Worm (Caenorhabditis elegans): ENCODE data around the gene unc-8.
A peak's percentile ranks its signal among the peaks of the same experiment; 100 is the strongest.

The unc-8 gene

ce11 chrIV:7233566-7234014, 36.6 kb downstream of the unc-8 start:
- no peak for TF ChIP-seq lin-13 (GFP tag; optimal IDR thresholded peaks at IDR 0.05)
- TF ChIP-seq alr-1 (tag; optimal IDR thresholded peaks at IDR 0.05; ENCODE audit: borderline replicate concordance), result no peak
- TF ChIP-seq C34B4.2 (tag; optimal IDR thresholded peaks at IDR 0.05), result no peak
- no peak for TF ChIP-seq nhr-11 (tag; optimal IDR thresholded peaks at IDR 0.05)
- no peak for TF ChIP-seq ceh-82 (tag; optimal IDR thresholded peaks at IDR 0.05)
- TF ChIP-seq ceh-88 (GFP tag; IDR thresholded peaks at IDR 0.05), result no peak
- TF ChIP-seq pqm-1 (tag; optimal IDR thresholded peaks at IDR 0.05), result no peak
- TF ChIP-seq fkh-8 (tag; optimal IDR thresholded peaks at IDR 0.05), result no peak
- TF ChIP-seq nhr-20 (tag; optimal IDR thresholded peaks at IDR 0.05), result peak; percentile 17
- peak; percentile 28 for TF ChIP-seq rnt-1 (tag; optimal IDR thresholded peaks at IDR 0.05)
- TF ChIP-seq elt-3 (tag; optimal IDR thresholded peaks at IDR 0.05), result peak in 2 of 6 experiments; percentile 3 to 7
- no peak for TF ChIP-seq aha-1 (tag; optimal IDR thresholded peaks at IDR 0.05)
- TF ChIP-seq xbp-1 (tag; optimal IDR thresholded peaks at IDR 0.05), result no peak
- TF ChIP-seq vab-15 (tag; optimal IDR thresholded peaks at IDR 0.05), result no peak
- TF ChIP-seq hpl-2 (GFP tag; optimal IDR thresholded peaks at IDR 0.05), result no peak
- no peak for TF ChIP-seq sup-37 (GFP tag; optimal IDR thresholded peaks at IDR 0.05)
- TF ChIP-seq nhr-28 (tag; optimal IDR thresholded peaks at IDR 0.05), result no peak
- TF ChIP-seq lin-35 (GFP tag; optimal IDR thresholded peaks at IDR 0.05), result no peak
- no peak for TF ChIP-seq nhr-12 (tag; optimal IDR thresholded peaks at IDR 0.05)
- TF ChIP-seq snpc-4 (tag; optimal IDR thresholded peaks at IDR 0.05), result no peak
- TF ChIP-seq lin-15B (tag; optimal IDR thresholded peaks at IDR 0.05), result no peak
- no peak for TF ChIP-seq unc-86 (tag; optimal IDR thresholded peaks at IDR 0.05)
- peak; percentile 32 for TF ChIP-seq nhr-71 (tag; optimal IDR thresholded peaks at IDR 0.05)
- no peak for TF ChIP-seq ama-1 (optimal IDR thresholded peaks at IDR 0.05)
- TF ChIP-seq swsn-7 (tag; optimal IDR thresholded peaks at IDR 0.05), result no peak
- TF ChIP-seq irx-1 (tag; optimal IDR thresholded peaks at IDR 0.05), result no peak
- TF ChIP-seq mdl-1 (tag; optimal IDR thresholded peaks at IDR 0.05), result no peak
- TF ChIP-seq fkh-4 (tag; optimal IDR thresholded peaks at IDR 0.05; ENCODE audit: borderline replicate concordance), result no peak
- no peak for TF ChIP-seq mef-2 (tag; optimal IDR thresholded peaks at IDR 0.05)
- TF ChIP-seq efl-1 (optimal IDR thresholded peaks at IDR 0.05), result no peak
- TF ChIP-seq efl-1 (GFP tag; optimal IDR thresholded peaks at IDR 0.05 in 1 of 2), result no peak
- TF ChIP-seq lir-3 (tag; optimal IDR thresholded peaks at IDR 0.05; ENCODE audit: poor library complexity), result no peak
- TF ChIP-seq unc-62 (GFP tag; optimal IDR thresholded peaks at IDR 0.05), result no peak
- TF ChIP-seq ces-1 (GFP tag; optimal IDR thresholded peaks at IDR 0.05), result no peak
- no peak for TF ChIP-seq aly-2 (tag; optimal IDR thresholded peaks at IDR 0.05)
- no peak for TF ChIP-seq dpl-1 (GFP tag; optimal IDR thresholded peaks at IDR 0.05)
- TF ChIP-seq ztf-11 (tag; optimal IDR thresholded peaks at IDR 0.05), result no peak
- TF ChIP-seq efl-3 (GFP tag; optimal IDR thresholded peaks at IDR 0.05), result no peak
- TF ChIP-seq lsy-2 (tag; optimal IDR thresholded peaks at IDR 0.05), result peak in 1 of 2 experiments; percentile 15
- TF ChIP-seq egl-27 (tag; optimal IDR thresholded peaks at IDR 0.05), result no peak
- TF ChIP-seq nhr-77 (tag; optimal IDR thresholded peaks at IDR 0.05), result no peak
- no peak for TF ChIP-seq nhr-76 (tag; optimal IDR thresholded peaks at IDR 0.05)
- no peak for TF ChIP-seq unc-98 (GFP tag; IDR thresholded peaks at IDR 0.05)
- TF ChIP-seq ets-5 (GFP tag; IDR thresholded peaks at IDR 0.05), result no peak
- no peak for TF ChIP-seq unc-130 (tag; optimal IDR thresholded peaks at IDR 0.05)
- TF ChIP-seq lin-14 (GFP tag; optimal IDR thresholded peaks at IDR 0.05), result peak; percentile 59
- TF ChIP-seq ceh-8 (GFP tag; optimal IDR thresholded peaks at IDR 0.05), result no peak
- TF ChIP-seq isw-1 (GFP tag; IDR thresholded peaks at IDR 0.05), result no peak
- no peak for TF ChIP-seq hlh-4 (tag; optimal IDR thresholded peaks at IDR 0.05)
- TF ChIP-seq lin-39 (tag; optimal IDR thresholded peaks at IDR 0.05), result no peak
- TF ChIP-seq hlh-17 (GFP tag; optimal IDR thresholded peaks at IDR 0.05; ENCODE audit: borderline replicate concordance), result no peak
- no peak for TF ChIP-seq unc-30 (tag; optimal IDR thresholded peaks at IDR 0.05)
- no peak for TF ChIP-seq tlp-1 (tag; optimal IDR thresholded peaks at IDR 0.05)
- TF ChIP-seq ztf-4 (tag; optimal IDR thresholded peaks at IDR 0.05), result no peak

Data from whole organism, L1 larva.